Worm (Caenorhabditis elegans): ENCODE measurements around the gene C08F8.3.

DNA sequence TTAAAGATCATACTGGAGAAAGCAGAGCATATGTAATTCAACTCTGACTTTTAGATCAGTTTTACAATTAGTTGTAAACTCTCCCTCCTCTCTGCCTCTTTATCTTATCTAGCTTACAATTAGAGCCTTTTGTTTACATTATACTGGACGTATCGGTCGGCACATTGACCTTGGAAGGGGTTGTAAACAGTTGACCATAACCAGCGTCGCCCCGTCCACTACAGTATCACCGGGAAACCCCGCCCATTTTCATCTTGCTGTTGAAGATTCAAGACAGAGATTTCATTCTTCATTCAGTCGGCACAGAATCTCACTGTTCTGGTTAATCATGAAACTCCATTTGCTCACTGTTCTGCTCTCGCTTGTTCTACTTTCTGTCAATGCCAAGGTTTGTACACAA is 31.9 kb downstream of the C08F8.3 start, which contains the start of gene sdz-27:
- TF ChIP-seq ztf-11 (tag; optimal IDR thresholded peaks at IDR 0.05) (no peak), snpc-4 (tag; optimal IDR thresholded peaks at IDR 0.05) (no peak), elt-2 (tag; optimal IDR thresholded peaks at IDR 0.05) (no peak), egl-27 (tag; optimal IDR thresholded peaks at IDR 0.05) (no peak), ama-1 (optimal IDR thresholded peaks at IDR 0.05) (no peak), nhr-28 (tag; optimal IDR thresholded peaks at IDR 0.05) (no peak), fos-1 (tag; optimal IDR thresholded peaks at IDR 0.05) (no peak), nhr-25 (tag; optimal IDR thresholded peaks at IDR 0.05) (no peak)

Measured in whole organism, L3 larva.